Worm (Caenorhabditis elegans) whole organism, L1 larva: ENCODE results near the gene dpy-6.
A peak's percentile ranks its signal among the peaks of the same experiment; 100 is the strongest.

Experiments
- aly-2 ChIP-seq: fragments of 150-350 bp; optimal IDR thresholded peaks from 2 replicates; lab custom pipeline; 2014; ENCODE audit warnings: missing biosample characterization, missing genetic modification characterization
- ceh-8 ChIP-seq: fragments of 200-800 bp; sonication (Bioruptor generic); optimal IDR thresholded peaks from 2 replicates; lab custom pipeline; 2018; ENCODE audit warnings: mild to moderate bottlenecking, missing genetic modification characterization, moderate library complexity, missing compliant biosample characterization
- ceh-82 ChIP-seq, 3 experiments: fragments of 150-350 bp in 1 of 3; sonication (generic microtip) in 2 of 3; optimal IDR thresholded peaks; 2 replicates each; lab custom pipeline; 2014 to 2017; ENCODE audit warnings: missing biosample characterization in 3 of 3, missing genetic modification characterization in 3 of 3
- isw-1 ChIP-seq: fragments of 200-800 bp; sonication (Bioruptor generic); IDR thresholded peaks from 2 replicates; pipeline ENCODE4 v1.3.6; 2022; ENCODE audit warnings: missing genetic modification characterization, missing compliant biosample characterization
- jun-1 ChIP-seq: fragments of 150-350 bp; optimal IDR thresholded peaks from 2 replicates; lab custom pipeline; 2014; ENCODE audit warnings: missing biosample characterization, missing genetic modification reagents, missing genetic modification characterization
- lin-35 ChIP-seq, 2 experiments: fragments of 150-350 bp; optimal IDR thresholded peaks; 2 replicates each; lab custom pipeline; 2014; ENCODE audit warnings: missing biosample characterization in 2 of 2, missing genetic modification characterization in 2 of 2, missing genetic modification reagents in 2 of 2
- pag-3 ChIP-seq: sonication (generic microtip); optimal IDR thresholded peaks from 2 replicates; lab custom pipeline; 2017; ENCODE audit warnings: missing genetic modification characterization, mild to moderate bottlenecking, missing compliant biosample characterization, antibody characterized with exemption, borderline replicate concordance; ENCODE audit not compliant: insufficient read depth
- sptf-1 ChIP-seq: fragments of 150-350 bp; optimal IDR thresholded peaks from 2 replicates; lab custom pipeline; 2014; ENCODE audit warnings: missing biosample characterization, missing genetic modification characterization

- TF ChIP-seq sptf-1 (tag; lab: Kevin White, UChicago) (no peak), isw-1 (GFP tag; lab: Robert Waterston, UW) (no peak), pag-3 (tag; lab: Kevin White, UChicago) (no peak), ceh-82 (tag; optimal IDR thresholded peaks at IDR 0.05; lab: Kevin White, UChicago) (no peak), jun-1 (tag; lab: Kevin White, UChicago) (no peak), aly-2 (tag; lab: Kevin White, UChicago) (no peak), lin-35 (GFP tag; optimal IDR thresholded peaks at IDR 0.05; lab: Kevin White, UChicago) (peak in 1 of 2 experiments; percentile 7), ceh-8 (GFP tag; lab: Kevin White, UChicago) (no peak)
These were observed 37.7 kb downstream of the dpy-6 start for ce11 chrX:8417727-8418126.
